Worm (Caenorhabditis elegans): Measurements from ENCODE around the gene F49C12.7.

ce11 chrIV:9310935-9311566, 1.7 kb downstream of the F49C12.7 start:
- TF ChIP-seq egl-5 (tag; optimal IDR thresholded peaks at IDR 0.05) (no peak), lin-15B (tag; optimal IDR thresholded peaks at IDR 0.05) (no peak), nhr-237 (tag; optimal IDR thresholded peaks at IDR 0.05) (no peak), pha-4 (tag; optimal IDR thresholded peaks at IDR 0.05) (peak; percentile 3), R02D3.7 (tag; optimal IDR thresholded peaks at IDR 0.05) (no peak), daf-12 (tag; optimal IDR thresholded peaks at IDR 0.05) (no peak), unc-39 (tag; optimal IDR thresholded peaks at IDR 0.05) (no peak), nfya-1 (tag; optimal IDR thresholded peaks at IDR 0.05; ENCODE audit: insufficient read depth) (no peak), fkh-2 (tag; optimal IDR thresholded peaks at IDR 0.05) (no peak), ceh-9 (tag; optimal IDR thresholded peaks at IDR 0.05) (no peak)
